Worm (Caenorhabditis elegans): ENCODE measurements around the gene crh-1.

crh-1 gene

ce11 chrIII:11609568-11609967 is 48.0 kb upstream of the crh-1 start, which contains the start of gene Y66D12A.30:
Gene Y66D12A.30 (plus strand): TSS chrIII:11609868.
- TF ChIP-seq fkh-8 (tag; optimal IDR thresholded peaks at IDR 0.05) (peak; percentile 14), nhr-47 (tag; optimal IDR thresholded peaks at IDR 0.05) (no peak), ama-1 (optimal IDR thresholded peaks at IDR 0.05) (no peak)

DNA sequence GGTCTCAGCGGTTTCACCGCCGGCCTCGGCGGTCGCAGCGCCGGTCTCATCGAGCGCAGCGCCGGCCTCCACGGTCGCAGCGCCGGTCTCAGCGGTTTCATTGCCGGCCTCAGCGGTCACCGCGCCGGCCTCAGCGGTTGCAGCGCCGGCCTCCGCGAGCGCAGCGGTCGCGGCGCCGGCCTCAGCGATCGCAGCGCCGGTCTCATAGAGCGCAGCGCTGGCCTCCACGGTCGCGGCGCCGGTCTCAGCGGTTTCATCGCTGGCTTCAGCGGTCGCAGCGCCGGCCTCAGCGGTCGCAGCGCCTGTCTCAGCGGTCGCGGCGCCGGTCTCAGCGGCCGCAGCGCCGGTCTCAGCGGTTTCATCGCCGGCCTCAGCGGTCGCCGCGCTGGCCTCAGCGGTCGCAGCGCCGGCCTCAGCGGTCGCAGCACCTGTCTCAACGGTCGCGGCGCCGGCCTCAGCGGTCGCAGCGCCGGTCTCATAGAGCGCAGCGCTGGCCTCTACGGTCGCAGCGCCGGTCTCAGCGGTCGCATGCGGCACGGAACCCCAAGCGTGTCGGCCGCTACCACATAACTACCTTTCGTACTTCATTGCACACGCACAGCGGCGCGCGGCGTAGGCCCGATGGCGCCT is 45.8 kb upstream of the crh-1 start:
- TF ChIP-seq skn-1 (tag; optimal IDR thresholded peaks at IDR 0.05) (no peak), ceh-8 (GFP tag; optimal IDR thresholded peaks at IDR 0.05) (peak; percentile 86)

DNA sequence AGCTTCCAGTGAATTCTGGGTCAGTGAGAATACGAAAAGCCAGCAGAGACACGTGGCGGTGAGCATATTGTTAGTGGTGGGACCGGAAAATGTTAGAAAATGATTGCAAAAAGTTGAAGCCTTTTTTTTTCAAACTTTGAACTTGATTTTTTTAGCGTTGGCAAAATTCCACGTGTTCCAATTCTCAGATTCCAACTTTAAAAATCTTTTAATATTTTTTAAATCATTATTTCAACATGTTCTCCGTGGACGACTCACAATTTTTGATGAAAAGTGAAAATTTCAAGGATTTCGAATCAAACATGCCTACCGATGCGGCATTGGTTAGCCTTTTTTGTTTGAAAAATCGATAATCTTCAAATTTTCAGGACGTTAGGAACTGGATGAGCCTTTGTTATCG is 45.2 kb upstream of the crh-1 start, which contains the start of the genes Y66A7A.9 and Y66A7A.4:
Gene Y66A7A.9, minus strand, starts transcription at position 101 of the 400 bp plus-strand sequence.
Gene Y66A7A.4, plus strand, starts transcription at position 237 of the 400 bp plus-strand sequence.
- no peak for TF ChIP-seq hlh-4 (tag; optimal IDR thresholded peaks at IDR 0.05)
- TF ChIP-seq swsn-7 (tag; optimal IDR thresholded peaks at IDR 0.05), result no peak
- TF ChIP-seq fkh-10 (GFP tag; optimal IDR thresholded peaks at IDR 0.05), result no peak
- TF ChIP-seq nhr-85 (tag), result no peak
- TF ChIP-seq alr-1 (tag; optimal IDR thresholded peaks at IDR 0.05; ENCODE audit: borderline replicate concordance), result no peak
- TF ChIP-seq nhr-11 (tag; optimal IDR thresholded peaks at IDR 0.05), result no peak
- TF ChIP-seq ces-1 (GFP tag; optimal IDR thresholded peaks at IDR 0.05), result no peak
- TF ChIP-seq C34B4.2 (tag; optimal IDR thresholded peaks at IDR 0.05), result no peak
- TF ChIP-seq zag-1 (tag; optimal IDR thresholded peaks at IDR 0.05), result no peak
- no peak for TF ChIP-seq ceh-88 (GFP tag; IDR thresholded peaks at IDR 0.05)
- no peak for TF ChIP-seq xbp-1 (tag; optimal IDR thresholded peaks at IDR 0.05)
- no peak for TF ChIP-seq mdl-1 (tag; optimal IDR thresholded peaks at IDR 0.05)
- TF ChIP-seq nhr-20 (tag; optimal IDR thresholded peaks at IDR 0.05), result no peak

- peak; percentile 14 for TF ChIP-seq nhr-85 (tag)
Measured at ce11 chrIII:11614325-11614724, 43.2 kb upstream of the crh-1 start.

ce11 chrIII:11614874-11615273 is 42.7 kb upstream of the crh-1 start:
- no peak for TF ChIP-seq unc-62 (GFP tag; optimal IDR thresholded peaks at IDR 0.05)
- no peak for TF ChIP-seq nhr-77 (tag; optimal IDR thresholded peaks at IDR 0.05)
- TF ChIP-seq efl-3 (GFP tag; optimal IDR thresholded peaks at IDR 0.05), result no peak
- no peak for TF ChIP-seq nhr-84 (tag; optimal IDR thresholded peaks at IDR 0.05)
- no peak for TF ChIP-seq hpl-2 (GFP tag; optimal IDR thresholded peaks at IDR 0.05)
- TF ChIP-seq lir-3 (tag; optimal IDR thresholded peaks at IDR 0.05; ENCODE audit: poor library complexity), result no peak
- TF ChIP-seq sptf-1 (tag; optimal IDR thresholded peaks at IDR 0.05), result no peak
- TF ChIP-seq ztf-4 (tag; optimal IDR thresholded peaks at IDR 0.05), result no peak
- no peak for TF ChIP-seq jun-1 (tag; optimal IDR thresholded peaks at IDR 0.05)
- TF ChIP-seq nhr-28 (tag; optimal IDR thresholded peaks at IDR 0.05), result no peak
- no peak for TF ChIP-seq ceh-82 (tag; optimal IDR thresholded peaks at IDR 0.05)
- no peak for TF ChIP-seq lin-35 (GFP tag; optimal IDR thresholded peaks at IDR 0.05)
- TF ChIP-seq ama-1 (optimal IDR thresholded peaks at IDR 0.05), result no peak
- TF ChIP-seq pqm-1 (tag; optimal IDR thresholded peaks at IDR 0.05), result no peak
- no peak for TF ChIP-seq rnt-1 (tag; optimal IDR thresholded peaks at IDR 0.05)
- TF ChIP-seq ces-1 (GFP tag; optimal IDR thresholded peaks at IDR 0.05), result no peak
- no peak for TF ChIP-seq hlh-17 (GFP tag; optimal IDR thresholded peaks at IDR 0.05; ENCODE audit: borderline replicate concordance)
- TF ChIP-seq fkh-10 (GFP tag; optimal IDR thresholded peaks at IDR 0.05), result no peak
- TF ChIP-seq fos-1 (tag; optimal IDR thresholded peaks at IDR 0.05), result no peak

All from whole organism, L1 larva.